Comparison of ENCODE assay signal across 3 worm cellular contexts in genomic region chrII:4693129-4693528, ce11.
TF ChIP-seq lines count a peak whose summit lies in the region.

F10G7.5 (plus strand) TSS chrII:4693414.

TF ChIP-seq in whole organism, L1 larva, 84 proteins besides CTCF, POLR2A, EP300 and RAD21 (continued from another document):
- no peak for TF ChIP-seq nhr-77 (tag; optimal IDR thresholded peaks at IDR 0.05; lab: Kevin White, UChicago)
- peak; percentile 42 for TF ChIP-seq nhr-85 (tag; lab: Kevin White, UChicago)
- no peak for TF ChIP-seq efl-3 (GFP tag; optimal IDR thresholded peaks at IDR 0.05; lab: Kevin White, UChicago)
- TF ChIP-seq mab-9 (GFP tag; IDR thresholded peaks at IDR 0.05; lab: Robert Waterston, UW) = no peak
- TF ChIP-seq fos-1 (tag; optimal IDR thresholded peaks at IDR 0.05; lab: Kevin White, UChicago) = no peak
- peak; percentile 9 for TF ChIP-seq nhr-71 (tag; optimal IDR thresholded peaks at IDR 0.05; lab: Kevin White, UChicago)
- TF ChIP-seq snu-23 (GFP tag; optimal IDR thresholded peaks at IDR 0.05; lab: Kevin White, UChicago) = peak; percentile 23
- peak; percentile 55 for TF ChIP-seq blmp-1 (tag; optimal IDR thresholded peaks at IDR 0.05; lab: Kevin White, UChicago)
- peak in 1 of 2 experiments; percentile 32 for TF ChIP-seq lin-35 (GFP tag; optimal IDR thresholded peaks at IDR 0.05; lab: Kevin White, UChicago)
TF ChIP-seq in whole organism, L1 larva: peak in this region for 10.

TF ChIP-seq in whole organism, L2 larva, 48 proteins besides CTCF, POLR2A, EP300 and RAD21 (continued from another document):
- TF ChIP-seq C34F6.9 (tag; optimal IDR thresholded peaks at IDR 0.05; lab: Kevin White, UChicago) (peak; percentile 42), sma-9 (GFP tag; optimal IDR thresholded peaks at IDR 0.05; lab: Kevin White, UChicago) (peak; percentile 27), sma-9 (tag; optimal IDR thresholded peaks at IDR 0.05; lab: Kevin White, UChicago) (no peak), mdl-1 (tag; optimal IDR thresholded peaks at IDR 0.05; lab: Kevin White, UChicago) (peak in 1 of 2 experiments; percentile 8), fos-1 (tag; optimal IDR thresholded peaks at IDR 0.05; lab: Kevin White, UChicago) (peak; percentile 49)

TF ChIP-seq in whole organism, L4 larva, 104 proteins besides CTCF, POLR2A, EP300 and RAD21 (continued from another document):
- TF ChIP-seq pha-4 (GFP tag; IDR thresholded peaks at IDR 0.05; lab: Robert Waterston, UW) (no peak), pha-4 (tag; optimal IDR thresholded peaks at IDR 0.05; lab: Kevin White, UChicago) (no peak), zfp-3 (GFP tag; conservative IDR thresholded peaks at IDR 0.05; lab: Robert Waterston, UW) (no peak), ZK337.2 (GFP tag; IDR thresholded peaks at IDR 0.05; lab: Robert Waterston, UW) (no peak), ZK546.5 (tag; optimal IDR thresholded peaks at IDR 0.05; lab: Kevin White, UChicago) (no peak), nhr-48 (tag; optimal IDR thresholded peaks at IDR 0.05; lab: Kevin White, UChicago) (peak; percentile 7), mdt-29 (GFP tag; IDR thresholded peaks at IDR 0.05; lab: Robert Waterston, UW) (no peak), nhr-28 (tag; optimal IDR thresholded peaks at IDR 0.05; lab: Kevin White, UChicago) (peak; percentile 31), unc-130 (GFP tag; optimal IDR thresholded peaks at IDR 0.05; lab: Kevin White, UChicago) (no peak), nhr-76 (tag; optimal IDR thresholded peaks at IDR 0.05; lab: Kevin White, UChicago) (no peak), dmd-6 (GFP tag; IDR thresholded peaks at IDR 0.05; lab: Robert Waterston, UW) (no peak), hlh-11 (tag; optimal IDR thresholded peaks at IDR 0.05; lab: Kevin White, UChicago) (peak; percentile 68), ama-1 (optimal IDR thresholded peaks at IDR 0.05; lab: Kevin White, UChicago) (no peak)
